Worm (Caenorhabditis elegans) whole organism, L1 larva: ENCODE results near the gene fbxb-114.

ENCODE experiments used
- C16A3.4 ChIP-seq: fragments of 150-350 bp; optimal IDR thresholded peaks from 2 replicates; lab custom pipeline; 2014; ENCODE audit warnings: missing biosample characterization, missing genetic modification characterization
- C34B4.2 ChIP-seq: sonication (generic microtip); optimal IDR thresholded peaks from 2 replicates; lab custom pipeline; 2017; ENCODE audit warnings: mild to moderate bottlenecking, missing genetic modification characterization, missing compliant biosample characterization
- F16B12.6 ChIP-seq: fragments of 150-350 bp; optimal IDR thresholded peaks from 2 replicates; lab custom pipeline; 2014; ENCODE audit warnings: missing biosample characterization, missing genetic modification characterization
- alr-1 ChIP-seq: fragments of 200-800 bp; sonication (Bioruptor generic); optimal IDR thresholded peaks from 2 replicates; lab custom pipeline; 2018; ENCODE audit warnings: borderline replicate concordance, mild to moderate bottlenecking, missing genetic modification characterization, missing compliant biosample characterization
- aly-2 ChIP-seq: fragments of 150-350 bp; optimal IDR thresholded peaks from 2 replicates; lab custom pipeline; 2014; ENCODE audit warnings: missing biosample characterization, missing genetic modification characterization
- blmp-1 ChIP-seq: fragments of 150-350 bp; optimal IDR thresholded peaks from 2 replicates; lab custom pipeline; 2014; ENCODE audit warnings: missing biosample characterization, missing genetic modification characterization
- ceh-63 ChIP-seq: fragments of 200-800 bp; sonication (Bioruptor generic); optimal IDR thresholded peaks from 2 replicates; lab custom pipeline; 2018; ENCODE audit warnings: mild to moderate bottlenecking, missing genetic modification characterization, missing compliant biosample characterization
- ceh-82 ChIP-seq, 3 experiments: fragments of 150-350 bp in 1 of 3; sonication (generic microtip) in 2 of 3; optimal IDR thresholded peaks; 2 replicates each; lab custom pipeline; 2014 to 2017; ENCODE audit warnings: missing biosample characterization in 3 of 3, missing genetic modification characterization in 3 of 3
- ces-1 ChIP-seq: fragments of 150-350 bp; optimal IDR thresholded peaks from 2 replicates; lab custom pipeline; 2014; ENCODE audit warnings: missing biosample characterization, missing genetic modification reagents, missing genetic modification characterization
- dpl-1 ChIP-seq, 3 experiments: fragments of 150-350 bp in 2 of 3; sonication (generic microtip) in 1 of 3; optimal IDR thresholded peaks; 2 replicates each; lab custom pipeline; 2014 to 2017; ENCODE audit warnings: missing biosample characterization in 3 of 3, missing genetic modification characterization in 3 of 3, missing genetic modification reagents in 3 of 3
- dsc-1 ChIP-seq: sonication (generic microtip); optimal IDR thresholded peaks from 2 replicates; lab custom pipeline; 2016; ENCODE audit warnings: mild to moderate bottlenecking, missing genetic modification characterization, missing compliant biosample characterization
- efl-1 ChIP-seq, 4 experiments: fragments of 150-350 bp; optimal IDR thresholded peaks in 3 of 4; peaks in 1 of 4; 1 replicate in 1 of 4; 2 replicates in 3 of 4; lab custom pipeline; 2014; ENCODE audit warnings: missing biosample characterization in 2 of 4, missing genetic modification characterization in 2 of 4, missing genetic modification reagents in 2 of 4
- egl-13 ChIP-seq: sonication (generic microtip); optimal IDR thresholded peaks from 2 replicates; lab custom pipeline; 2016; ENCODE audit warnings: missing genotype, missing genetic modification reagents, missing genetic modification characterization, missing compliant biosample characterization
- elt-2 ChIP-seq: sonication (generic microtip); optimal IDR thresholded peaks from 2 replicates; lab custom pipeline; 2016; ENCODE audit warnings: missing genetic modification characterization, mild to moderate bottlenecking, inconsistent platforms, missing compliant biosample characterization, missing genetic modification reagents
- fkh-4 ChIP-seq: sonication (generic microtip); optimal IDR thresholded peaks from 2 replicates; lab custom pipeline; 2016; ENCODE audit warnings: missing compliant biosample characterization, missing genetic modification characterization, borderline replicate concordance
- hlh-17 ChIP-seq: fragments of 200-800 bp; sonication (Bioruptor generic); optimal IDR thresholded peaks from 2 replicates; lab custom pipeline; 2018; ENCODE audit warnings: missing genetic modification characterization, mild to moderate bottlenecking, missing compliant biosample characterization, moderate library complexity, borderline replicate concordance
- hlh-4 ChIP-seq: sonication (generic microtip); optimal IDR thresholded peaks from 2 replicates; lab custom pipeline; 2016; ENCODE audit warnings: mild to moderate bottlenecking, missing genetic modification characterization, missing compliant biosample characterization
- isw-1 ChIP-seq: fragments of 200-800 bp; sonication (Bioruptor generic); IDR thresholded peaks from 2 replicates; pipeline ENCODE4 v1.3.6; 2022; ENCODE audit warnings: missing genetic modification characterization, missing compliant biosample characterization
- jun-1 ChIP-seq: fragments of 150-350 bp; optimal IDR thresholded peaks from 2 replicates; lab custom pipeline; 2014; ENCODE audit warnings: missing biosample characterization, missing genetic modification reagents, missing genetic modification characterization
- lin-13 ChIP-seq: fragments of 150-350 bp; optimal IDR thresholded peaks from 2 replicates; lab custom pipeline; 2014; ENCODE audit warnings: missing biosample characterization, missing genetic modification reagents, missing genetic modification characterization
- lin-14 ChIP-seq: fragments of 200-800 bp; sonication (Bioruptor generic); optimal IDR thresholded peaks from 2 replicates; lab custom pipeline; 2018; ENCODE audit warnings: mild to moderate bottlenecking, missing genetic modification characterization, moderate library complexity, missing compliant biosample characterization
- lsy-2 ChIP-seq, 2 experiments: fragments of 150-350 bp; optimal IDR thresholded peaks; 2 replicates each; lab custom pipeline; 2014; ENCODE audit warnings: missing biosample characterization in 2 of 2, missing genetic modification characterization in 2 of 2
- mab-9 ChIP-seq: fragments of 200-800 bp; sonication (Bioruptor generic); IDR thresholded peaks from 2 replicates; pipeline ENCODE4 v1.3.6; 2022; ENCODE audit warnings: missing genetic modification reagents, missing genetic modification characterization, missing compliant biosample characterization
- mef-2 ChIP-seq: fragments of 150-350 bp; optimal IDR thresholded peaks from 2 replicates; lab custom pipeline; 2014; ENCODE audit warnings: missing biosample characterization, missing genetic modification characterization
- mep-1 ChIP-seq: fragments of 150-350 bp; optimal IDR thresholded peaks from 2 replicates; lab custom pipeline; 2014; ENCODE audit warnings: missing biosample characterization, missing genetic modification characterization
- nhr-11 ChIP-seq: fragments of 150-350 bp; optimal IDR thresholded peaks from 2 replicates; lab custom pipeline; 2014; ENCODE audit warnings: missing biosample characterization, missing genetic modification characterization
- nhr-20 ChIP-seq: sonication (generic microtip); optimal IDR thresholded peaks from 2 replicates; lab custom pipeline; 2016; ENCODE audit warnings: mild to moderate bottlenecking, missing genetic modification characterization, missing compliant biosample characterization
- nhr-47 ChIP-seq: sonication (generic microtip); optimal IDR thresholded peaks from 2 replicates; lab custom pipeline; 2016; ENCODE audit warnings: mild to moderate bottlenecking, missing genetic modification characterization, moderate library complexity, missing compliant biosample characterization
- nhr-77 ChIP-seq: fragments of 150-350 bp; optimal IDR thresholded peaks from 2 replicates; lab custom pipeline; 2014; ENCODE audit warnings: missing biosample characterization, missing genetic modification characterization
- nhr-84 ChIP-seq: sonication (generic microtip); optimal IDR thresholded peaks from 2 replicates; lab custom pipeline; 2017; ENCODE audit warnings: missing biosample characterization, missing genetic modification characterization
- nhr-90 ChIP-seq: sonication (generic microtip); optimal IDR thresholded peaks from 2 replicates; lab custom pipeline; 2016; ENCODE audit warnings: mild to moderate bottlenecking, missing genetic modification characterization, missing compliant biosample characterization; ENCODE audit not compliant: poor library complexity
- snpc-4 ChIP-seq: fragments of 150-350 bp; optimal IDR thresholded peaks from 2 replicates; lab custom pipeline; 2014; ENCODE audit warnings: missing biosample characterization, missing genetic modification characterization
- swsn-7 ChIP-seq: sonication (generic microtip); optimal IDR thresholded peaks from 2 replicates; lab custom pipeline; 2016; ENCODE audit warnings: missing genetic modification characterization, missing compliant biosample characterization
- unc-30 ChIP-seq: sonication (generic microtip); optimal IDR thresholded peaks from 2 replicates; lab custom pipeline; 2017; ENCODE audit warnings: missing biosample characterization, missing genetic modification characterization
- unc-62 ChIP-seq: fragments of 150-350 bp; optimal IDR thresholded peaks from 2 replicates; lab custom pipeline; 2014; ENCODE audit warnings: missing biosample characterization, missing genetic modification reagents, missing genetic modification characterization
- unc-86 ChIP-seq: sonication (generic microtip); optimal IDR thresholded peaks from 2 replicates; lab custom pipeline; 2016; ENCODE audit warnings: missing genetic modification characterization, missing compliant biosample characterization
- vab-15 ChIP-seq: sonication (generic microtip); optimal IDR thresholded peaks from 2 replicates; lab custom pipeline; 2017; ENCODE audit warnings: missing genotype, mild to moderate bottlenecking, missing genetic modification characterization, missing compliant biosample characterization
- xbp-1 ChIP-seq: sonication (generic microtip); optimal IDR thresholded peaks from 2 replicates; lab custom pipeline; 2016; ENCODE audit warnings: missing genetic modification characterization, missing compliant biosample characterization
- zag-1 ChIP-seq: fragments of 150-350 bp; optimal IDR thresholded peaks from 2 replicates; lab custom pipeline; 2014; ENCODE audit warnings: missing biosample characterization, missing genetic modification characterization
- zip-4 ChIP-seq: fragments of 200-800 bp; sonication (Bioruptor generic); optimal IDR thresholded peaks from 2 replicates; lab custom pipeline; 2018; ENCODE audit warnings: mild to moderate bottlenecking, missing genetic modification characterization, moderate library complexity, missing compliant biosample characterization
- ztf-11 ChIP-seq, 2 experiments: sonication (generic microtip); optimal IDR thresholded peaks; 2 replicates each; lab custom pipeline; 2016 to 2017; ENCODE audit warnings: missing genetic modification characterization in 2 of 2, missing biosample characterization in 1 of 2, missing compliant biosample characterization in 1 of 2

The fbxb-114 gene

ce11 chrX:16943934-16944914 lies 22.6 kb downstream of the fbxb-114 start (continued):
- TF ChIP-seq hlh-17 (no peak), C34B4.2 (no peak), nhr-47 (tag; lab: Kevin White, UChicago) (peak; percentile 19), isw-1 (GFP tag; lab: Robert Waterston, UW) (no peak), zip-4 (GFP tag; lab: Kevin White, UChicago) (no peak), blmp-1 (tag; lab: Kevin White, UChicago) (no peak), unc-86 (tag; lab: Kevin White, UChicago) (no peak), egl-13 (tag; lab: Kevin White, UChicago) (no peak), mab-9 (GFP tag; lab: Robert Waterston, UW) (0 out of 2 replicates have a peak, but pooled peaks have one; percentile 20), nhr-84 (tag; lab: Kevin White, UChicago) (no peak)

DNA sequence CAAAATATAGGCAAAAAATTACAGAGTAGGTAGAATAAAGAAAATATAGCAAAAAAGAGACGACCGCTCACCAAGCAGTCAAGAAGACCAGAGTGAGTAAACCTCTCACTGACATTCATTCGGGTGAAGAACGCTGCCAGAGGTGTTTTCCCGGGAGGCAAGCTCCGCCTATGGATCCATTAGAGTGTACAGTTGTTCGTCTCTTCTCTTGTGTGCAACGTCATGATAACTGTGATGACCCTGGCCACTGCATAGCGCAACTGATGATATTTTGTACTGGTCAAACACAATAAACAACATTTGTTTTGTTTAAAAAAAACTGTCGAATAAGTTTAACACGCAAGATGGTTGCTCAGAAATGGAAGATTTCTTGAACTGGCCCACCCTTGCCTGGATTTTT lies 31.2 kb downstream of the fbxb-114 start, which contains the start of gene F52G3.8:
F52G3.8 (minus strand) TSS at position 101 of the 400 bp plus-strand sequence.
- TF ChIP-seq nhr-20 (tag; lab: Kevin White, UChicago) (no peak), lin-14 (GFP tag; lab: Kevin White, UChicago) (no peak), nhr-11 (no peak), alr-1 (tag; lab: Kevin White, UChicago) (no peak), nhr-84 (tag; lab: Kevin White, UChicago) (no peak), C16A3.4 (no peak), nhr-90 (no peak), F16B12.6 (tag; lab: Kevin White, UChicago) (no peak), ceh-63 (GFP tag; lab: Kevin White, UChicago) (no peak), xbp-1 (tag; lab: Kevin White, UChicago) (no peak), zag-1 (tag; lab: Kevin White, UChicago) (no peak), ztf-11 (tag; optimal IDR thresholded peaks at IDR 0.05; lab: Kevin White, UChicago) (no peak), swsn-7 (tag; lab: Kevin White, UChicago) (no peak), snpc-4 (tag; lab: Kevin White, UChicago) (no peak), mab-9 (GFP tag; lab: Robert Waterston, UW) (no peak), unc-30 (tag; lab: Kevin White, UChicago) (no peak), mef-2 (tag; lab: Kevin White, UChicago) (no peak)

ce11 chrX:16958015-16958414 lies 36.4 kb downstream of the fbxb-114 start:
- peak; percentile 67 for TF ChIP-seq fkh-4 (tag; lab: Kevin White, UChicago)
- TF ChIP-seq efl-1 (optimal IDR thresholded peaks at IDR 0.05; lab: Kevin White, UChicago), result no peak
- TF ChIP-seq efl-1 (GFP tag; optimal IDR thresholded peaks at IDR 0.05 in 1 of 2; lab: Kevin White, UChicago), result peak in 1 of 2 experiments; percentile 72
- TF ChIP-seq dsc-1 (tag; lab: Kevin White, UChicago), result peak; percentile 88
- no peak for TF ChIP-seq unc-62

ce11 chrX:16960346-16960745 lies 38.7 kb downstream of the fbxb-114 start:
- peak; percentile 48 for TF ChIP-seq dsc-1 (tag; lab: Kevin White, UChicago)
- TF ChIP-seq aly-2 (tag; lab: Kevin White, UChicago), result no peak
- TF ChIP-seq nhr-20 (tag; lab: Kevin White, UChicago), result no peak
- TF ChIP-seq hlh-4 (tag; lab: Kevin White, UChicago), result no peak

DNA sequence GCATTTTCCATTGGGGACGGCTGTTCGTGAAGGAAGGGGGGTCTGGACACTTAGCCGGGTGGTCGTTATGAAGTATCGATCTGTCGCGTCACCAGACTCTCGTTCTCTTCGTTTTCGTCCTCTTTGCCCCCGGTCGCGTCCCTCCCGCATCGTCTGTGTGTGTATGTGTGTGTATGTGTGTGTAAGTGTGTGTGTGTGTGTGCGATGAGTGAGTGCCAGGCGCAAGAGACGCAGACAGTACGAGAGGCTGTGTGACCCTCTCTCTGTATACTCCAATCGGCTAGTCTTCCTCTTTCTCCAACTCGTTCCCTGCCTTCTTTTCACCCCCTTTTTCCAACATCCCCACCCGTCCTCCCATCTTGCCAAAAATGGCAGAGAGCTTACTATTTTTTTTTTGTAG lies 39.8 kb downstream of the fbxb-114 start:
- TF ChIP-seq lsy-2 (tag; optimal IDR thresholded peaks at IDR 0.05; lab: Kevin White, UChicago), result peak; percentile 69 to 87
- TF ChIP-seq lin-13 (GFP tag; lab: Kevin White, UChicago), result peak; percentile 82
- peak; percentile 20 to 53 (median 45) for TF ChIP-seq dpl-1 (GFP tag; optimal IDR thresholded peaks at IDR 0.05; lab: Kevin White, UChicago)
- TF ChIP-seq elt-2 (tag; lab: Kevin White, UChicago), result peak; percentile 53
- peak; percentile 84 for TF ChIP-seq jun-1 (tag; lab: Kevin White, UChicago)
- no peak for TF ChIP-seq alr-1 (tag; lab: Kevin White, UChicago)
- no peak for TF ChIP-seq nhr-84 (tag; lab: Kevin White, UChicago)
- TF ChIP-seq F16B12.6 (tag; lab: Kevin White, UChicago), result peak; percentile 38
- TF ChIP-seq mep-1 (tag; lab: Kevin White, UChicago), result peak; percentile 77
- no peak for TF ChIP-seq ces-1 (GFP tag; lab: Kevin White, UChicago)
- TF ChIP-seq ceh-82 (tag; optimal IDR thresholded peaks at IDR 0.05; lab: Kevin White, UChicago), result peak; percentile 72 to 95 (median 85)
- TF ChIP-seq fkh-4 (tag; lab: Kevin White, UChicago), result no peak
- peak; percentile 39 for TF ChIP-seq vab-15 (tag; lab: Kevin White, UChicago)
- TF ChIP-seq nhr-90, result peak; percentile 65
- TF ChIP-seq nhr-77 (tag; lab: Kevin White, UChicago), result peak; percentile 67
- peak; percentile 62 for TF ChIP-seq egl-13 (tag; lab: Kevin White, UChicago)
- peak; percentile 69 for TF ChIP-seq dsc-1 (tag; lab: Kevin White, UChicago)
